Fruit fly (Drosophila melanogaster) whole organism, embryonic: ENCODE results near the gene Mks1.

Experiments used
- Bdp1 ChIP-seq: fragments of 200-800 bp; sonication (Bioruptor generic); optimal IDR thresholded peaks from 3 replicates; lab custom pipeline; 2016; ENCODE audit warnings: missing biosample characterization, missing genetic modification characterization
- CG10274 ChIP-seq: fragments of 200-800 bp; sonication (Bioruptor generic); optimal IDR thresholded peaks from 3 replicates; lab custom pipeline; 2017; ENCODE audit warnings: missing biosample characterization, mild to moderate bottlenecking, missing genetic modification characterization
- CG10431 ChIP-seq: fragments of 200-800 bp; sonication (Bioruptor generic); optimal IDR thresholded peaks from 3 replicates; lab custom pipeline; 2018; ENCODE audit warnings: missing biosample characterization, mild to moderate bottlenecking, missing genetic modification characterization
- CG12155 ChIP-seq: fragments of 200-800 bp; sonication (Bioruptor generic); optimal IDR thresholded peaks from 3 replicates; lab custom pipeline; 2016; ENCODE audit warnings: missing biosample characterization, missing genetic modification characterization
- CG12219 ChIP-seq: fragments of 200-800 bp; sonication (Bioruptor generic); optimal IDR thresholded peaks from 3 replicates; lab custom pipeline; 2018; ENCODE audit warnings: missing biosample characterization, mild to moderate bottlenecking, missing genetic modification characterization
- CG14441 ChIP-seq: fragments of 200-800 bp; sonication (Bioruptor generic); IDR thresholded peaks from 2 replicates; pipeline ENCODE4 v1.3.6; 2022; ENCODE audit warnings: missing biosample characterization, missing genetic modification characterization
- CG14710 ChIP-seq: fragments of 200-800 bp; sonication (Bioruptor generic); optimal IDR thresholded peaks from 3 replicates; lab custom pipeline; 2019; ENCODE audit warnings: missing biosample characterization, mild to moderate bottlenecking, missing genetic modification characterization, moderate library complexity
- CG17328 ChIP-seq: fragments of 200-800 bp; sonication (Bioruptor generic); IDR thresholded peaks from 2 replicates; pipeline ENCODE4 v1.3.6; 2022; ENCODE audit warnings: missing biosample characterization, missing genetic modification characterization
- CG17361 ChIP-seq: fragments of 200-800 bp; sonication (Bioruptor generic); IDR thresholded peaks from 3 replicates; pipeline ENCODE4 v1.3.6; 2022; ENCODE audit warnings: missing biosample characterization, missing genetic modification characterization
- CG17568 ChIP-seq: fragments of 200-800 bp; sonication (Bioruptor generic); optimal IDR thresholded peaks from 2 replicates; lab custom pipeline; 2018; ENCODE audit warnings: missing biosample characterization, mild to moderate bottlenecking, missing genetic modification characterization, moderate library complexity
- CG17802 ChIP-seq: fragments of 200-800 bp; sonication (Bioruptor generic); optimal IDR thresholded peaks from 2 replicates; lab custom pipeline; 2018; ENCODE audit warnings: missing biosample characterization, mild to moderate bottlenecking, missing genetic modification characterization, moderate library complexity
- CG2202 ChIP-seq: fragments of 200-800 bp; sonication (Bioruptor generic); optimal IDR thresholded peaks from 2 replicates; lab custom pipeline; 2018; ENCODE audit warnings: missing biosample characterization, mild to moderate bottlenecking, missing genetic modification characterization
- CG2875 ChIP-seq: fragments of 200-800 bp; sonication (Bioruptor generic); optimal IDR thresholded peaks from 2 replicates; lab custom pipeline; 2017; ENCODE audit warnings: missing biosample characterization, mild to moderate bottlenecking, missing genetic modification characterization, missing genetic modification reagents
- CG32767 ChIP-seq: fragments of 200-800 bp; sonication (Bioruptor generic); IDR thresholded peaks from 2 replicates; pipeline ENCODE4 v1.3.6; 2022; ENCODE audit warnings: missing biosample characterization, missing genetic modification characterization
- CG3407 ChIP-seq: fragments of 200-800 bp; sonication (Bioruptor generic); optimal IDR thresholded peaks from 2 replicates; lab custom pipeline; 2018; ENCODE audit warnings: missing biosample characterization, mild to moderate bottlenecking, missing genetic modification characterization
- CG6683 ChIP-seq: fragments of 200-800 bp; sonication (Bioruptor generic); optimal IDR thresholded peaks from 2 replicates; lab custom pipeline; 2017; ENCODE audit warnings: missing biosample characterization, mild to moderate bottlenecking, missing genetic modification characterization, missing genetic modification reagents
- CG6689 ChIP-seq: fragments of 200-800 bp; sonication (Bioruptor generic); IDR thresholded peaks from 2 replicates; pipeline ENCODE4 v1.3.6; 2022; ENCODE audit warnings: missing biosample characterization, missing genetic modification characterization
- CG7928 ChIP-seq: fragments of 200-800 bp; sonication (Bioruptor generic); optimal IDR thresholded peaks from 2 replicates; lab custom pipeline; 2017; ENCODE audit warnings: missing biosample characterization, mild to moderate bottlenecking, missing genetic modification characterization
- D ChIP-seq, 2 experiments: fragments of 200-800 bp in 1 of 2; fragments of >200 bp in 1 of 2; sonication (Bioruptor generic) in 1 of 2; optimal IDR thresholded peaks; 2 replicates in 1 of 2; 3 replicates in 1 of 2; lab custom pipeline; 2017; ENCODE audit warnings: mild to moderate bottlenecking in 1 of 2, missing biosample characterization in 1 of 2, missing genetic modification characterization in 1 of 2, missing genetic modification reagents in 1 of 2
- Dll ChIP-seq: fragments of 200-800 bp; sonication (Bioruptor generic); IDR thresholded peaks from 4 replicates; pipeline ENCODE4 v1.3.6; 2022; ENCODE audit warnings: missing biosample characterization, missing genetic modification characterization; ENCODE audit not compliant: partially characterized antibody
- HLH54F ChIP-seq: fragments of 200-800 bp; sonication (Bioruptor generic); optimal IDR thresholded peaks from 3 replicates; lab custom pipeline; 2016; ENCODE audit warnings: missing biosample characterization, missing genetic modification characterization
- HLHmδ ChIP-seq: fragments of 200-800 bp; sonication (Bioruptor generic); optimal IDR thresholded peaks from 2 replicates; lab custom pipeline; 2018; ENCODE audit warnings: missing biosample characterization, mild to moderate bottlenecking, missing genetic modification characterization, moderate library complexity
- Hr3 ChIP-seq: fragments of 200-800 bp; sonication (Bioruptor generic); optimal IDR thresholded peaks from 3 replicates; lab custom pipeline; 2016; ENCODE audit warnings: missing biosample characterization, missing genetic modification characterization
- Jarid2 ChIP-seq: fragments of 200-800 bp; sonication (Bioruptor generic); optimal IDR thresholded peaks from 3 replicates; lab custom pipeline; 2017; ENCODE audit warnings: mild to moderate bottlenecking, missing biosample characterization, missing genetic modification reagents, missing genetic modification characterization
- Lim3 ChIP-seq: fragments of 200-800 bp; sonication (Bioruptor generic); IDR thresholded peaks from 2 replicates; pipeline ENCODE4 v1.3.6; 2022; ENCODE audit warnings: missing biosample characterization, missing genetic modification characterization
- Nf-YC ChIP-seq: fragments of 200-800 bp; optimal IDR thresholded peaks from 3 replicates; lab custom pipeline; 2019; ENCODE audit warnings: missing biosample characterization, mild to moderate bottlenecking, missing genetic modification characterization, moderate library complexity
- Oli ChIP-seq: fragments of 200-800 bp; sonication (Bioruptor generic); optimal IDR thresholded peaks from 2 replicates; lab custom pipeline; 2018; ENCODE audit warnings: missing biosample characterization, mild to moderate bottlenecking, missing genetic modification characterization, moderate library complexity
- Ravus ChIP-seq: fragments of 200-800 bp; sonication (Bioruptor generic); IDR thresholded peaks from 2 replicates; pipeline ENCODE4 v1.3.6; 2022; ENCODE audit warnings: missing biosample characterization, missing genetic modification characterization
- Side ChIP-seq: fragments of 200-800 bp; sonication (Bioruptor generic); optimal IDR thresholded peaks from 2 replicates; lab custom pipeline; 2016; ENCODE audit warnings: missing biosample characterization, missing genetic modification characterization
- Six4 ChIP-seq: fragments of 200-800 bp; sonication (Bioruptor generic); optimal IDR thresholded peaks from 2 replicates; lab custom pipeline; 2016; ENCODE audit warnings: missing biosample characterization, missing genetic modification characterization
- Sox100B ChIP-seq: fragments of 200-800 bp; sonication (Bioruptor generic); optimal IDR thresholded peaks from 3 replicates; lab custom pipeline; 2018; ENCODE audit warnings: missing biosample characterization, mild to moderate bottlenecking, missing genetic modification characterization
- Sox102F ChIP-seq: fragments of 200-800 bp; sonication (Bioruptor generic); optimal IDR thresholded peaks from 2 replicates; lab custom pipeline; 2018; ENCODE audit warnings: missing biosample characterization, mild to moderate bottlenecking, missing genetic modification characterization, moderate library complexity
- abd-A ChIP-seq: fragments of 200-800 bp; sonication (Bioruptor generic); optimal IDR thresholded peaks from 3 replicates; lab custom pipeline; 2019; ENCODE audit warnings: missing biosample characterization, mild to moderate bottlenecking, missing genetic modification characterization, moderate library complexity
- bab2 ChIP-seq: fragments of 200-800 bp; sonication (Bioruptor generic); optimal IDR thresholded peaks from 2 replicates; lab custom pipeline; 2016; ENCODE audit warnings: missing biosample characterization, missing genetic modification characterization
- bsh ChIP-seq, 2 experiments: fragments of 200-800 bp; sonication (Bioruptor generic); optimal IDR thresholded peaks; 2 replicates each; lab custom pipeline; 2017 to 2018; ENCODE audit warnings: mild to moderate bottlenecking in 2 of 2, missing biosample characterization in 2 of 2, missing genetic modification characterization in 2 of 2, moderate library complexity in 1 of 2
- cato ChIP-seq: fragments of 200-800 bp; sonication (Bioruptor generic); optimal IDR thresholded peaks from 2 replicates; lab custom pipeline; 2016; ENCODE audit warnings: missing biosample characterization, missing genetic modification characterization, borderline replicate concordance
- dimm ChIP-seq: fragments of 200-800 bp; sonication (Bioruptor generic); IDR thresholded peaks from 2 replicates; pipeline ENCODE4 v1.3.6; 2022; ENCODE audit warnings: missing biosample characterization, missing genetic modification characterization
- emc ChIP-seq: fragments of 200-800 bp; sonication (Bioruptor generic); optimal IDR thresholded peaks from 2 replicates; lab custom pipeline; 2016; ENCODE audit warnings: missing biosample characterization, missing genetic modification characterization
- gsb ChIP-seq: fragments of 200-800 bp; sonication (Bioruptor generic); IDR thresholded peaks from 2 replicates; pipeline ENCODE4 v1.3.6; 2022; ENCODE audit warnings: missing biosample characterization, missing genetic modification characterization
- kah ChIP-seq: fragments of 200-800 bp; sonication (Bioruptor generic); optimal IDR thresholded peaks from 2 replicates; lab custom pipeline; 2018; ENCODE audit warnings: missing biosample characterization, mild to moderate bottlenecking, missing genetic modification characterization
- lilli ChIP-seq: fragments of 200-800 bp; sonication (Bioruptor generic); optimal IDR thresholded peaks from 3 replicates; lab custom pipeline; 2016; ENCODE audit warnings: missing biosample characterization, missing genetic modification characterization
- luna ChIP-seq: fragments of 200-800 bp; sonication (Bioruptor generic); optimal IDR thresholded peaks from 2 replicates; lab custom pipeline; 2016; ENCODE audit warnings: missing biosample characterization, missing genetic modification characterization
- psq ChIP-seq: fragments of 200-800 bp; sonication (Bioruptor generic); optimal IDR thresholded peaks from 2 replicates; lab custom pipeline; 2017; ENCODE audit warnings: missing biosample characterization, missing genetic modification characterization
- rib ChIP-seq: fragments of 200-800 bp; sonication (Bioruptor generic); IDR thresholded peaks from 2 replicates; pipeline ENCODE4 v1.3.6; 2022; ENCODE audit warnings: missing biosample characterization, missing genetic modification characterization
- salm ChIP-seq: fragments of 200-800 bp; sonication (Bioruptor generic); optimal IDR thresholded peaks from 2 replicates; lab custom pipeline; 2018; ENCODE audit warnings: missing biosample characterization, mild to moderate bottlenecking, missing genetic modification characterization
- slou ChIP-seq: fragments of 200-800 bp; sonication (Bioruptor generic); optimal IDR thresholded peaks from 3 replicates; lab custom pipeline; 2016; ENCODE audit warnings: missing biosample characterization, missing genetic modification characterization
- tll ChIP-seq, 2 experiments: fragments of 200-800 bp in 1 of 2; fragments of >200 bp in 1 of 2; sonication (Bioruptor generic) in 1 of 2; optimal IDR thresholded peaks; 2 replicates each; lab custom pipeline; 2017 to 2019; ENCODE audit warnings: missing biosample characterization in 2 of 2, missing genetic modification characterization in 2 of 2, mild to moderate bottlenecking in 1 of 2, moderate library complexity in 1 of 2
- tna ChIP-seq: fragments of 200-800 bp; sonication (Bioruptor generic); IDR thresholded peaks from 2 replicates; pipeline ENCODE4 v1.3.6; 2022; ENCODE audit warnings: missing biosample characterization, missing genetic modification characterization; ENCODE audit not compliant: partially characterized antibody
- vfl ChIP-seq: fragments of 200-800 bp; sonication (Bioruptor generic); optimal IDR thresholded peaks from 2 replicates; lab custom pipeline; 2016; ENCODE audit warnings: missing biosample characterization, missing genetic modification characterization
- z ChIP-seq: fragments of 200-800 bp; sonication (Bioruptor generic); IDR thresholded peaks from 3 replicates; pipeline ENCODE4 v1.3.6; 2022; ENCODE audit warnings: missing biosample characterization, missing genetic modification characterization

The Mks1 gene

DNA sequence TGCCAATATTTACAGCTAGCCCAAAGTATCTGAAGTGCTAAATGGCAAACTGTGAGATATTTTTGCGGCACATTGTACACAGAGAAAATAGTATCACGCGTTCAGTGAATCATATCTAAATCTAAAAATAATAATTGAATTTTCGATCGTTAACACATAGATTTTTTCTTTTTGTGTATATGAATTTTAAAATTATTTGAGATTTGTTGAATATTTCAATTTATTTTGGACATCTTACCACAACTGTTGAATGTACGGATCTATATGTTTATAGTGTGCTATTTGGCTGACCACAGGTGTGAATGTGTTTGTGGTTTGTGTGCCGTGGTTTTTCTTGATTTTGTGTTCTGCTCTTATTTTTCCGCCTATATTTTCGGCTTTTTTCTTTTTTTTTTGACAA, 26.6 kb downstream of the Mks1 start (continued):
- TF ChIP-seq Side, result no peak
- TF ChIP-seq HLHmδ (GFP tag; lab: Kevin White, UChicago), result no peak
- peak; percentile 63 for TF ChIP-seq Sox102F (GFP tag; lab: Kevin White, UChicago)
- TF ChIP-seq HLH54F (GFP tag; lab: Kevin White, UChicago), result peak; percentile 43
- TF ChIP-seq Ravus (GFP tag; lab: Robert Waterston, UW), result 0 out of 2 replicates have a peak, but pooled peaks have one; percentile 4
- TF ChIP-seq tll (GFP tag; optimal IDR thresholded peaks at IDR 0.05; lab: Kevin White, UChicago), result no peak
- peak; percentile 39 for TF ChIP-seq CG10274 (GFP tag; lab: Kevin White, UChicago)
- TF ChIP-seq kah (GFP tag; lab: Kevin White, UChicago), result no peak
- TF ChIP-seq CG2875 (GFP tag; lab: Kevin White, UChicago), result no peak
- no peak for TF ChIP-seq Bdp1 (GFP tag; lab: Kevin White, UChicago)
- TF ChIP-seq CG32767 (GFP tag; lab: Robert Waterston, UW), result peak; percentile 34; the same call in 1 of the 2 replicates
- peak; percentile 69 for TF ChIP-seq CG14441 (GFP tag; lab: Robert Waterston, UW)
- TF ChIP-seq CG6683 (GFP tag; lab: Kevin White, UChicago), result peak; percentile 1
- peak; percentile 73 for TF ChIP-seq CG17361
- TF ChIP-seq emc, result no peak
- TF ChIP-seq Oli (tag; lab: Kevin White, UChicago), result peak; percentile 68
- peak; percentile 38 for TF ChIP-seq bab2 (GFP tag; lab: Kevin White, UChicago)
- TF ChIP-seq psq (GFP tag; lab: Kevin White, UChicago), result peak; percentile 3
- TF ChIP-seq CG17802, result no peak
- no peak for TF ChIP-seq D (optimal IDR thresholded peaks at IDR 0.05; lab: Kevin White, UChicago)
- peak; percentile 16 for TF ChIP-seq D (GFP tag; optimal IDR thresholded peaks at IDR 0.05; lab: Kevin White, UChicago)
- no peak for TF ChIP-seq vfl
- peak in 1 of 2 experiments; percentile 60 for TF ChIP-seq bsh (GFP tag; optimal IDR thresholded peaks at IDR 0.05; lab: Kevin White, UChicago)
- TF ChIP-seq CG10431, result no peak
- TF ChIP-seq salm (tag; lab: Kevin White, UChicago), result no peak
- no peak for TF ChIP-seq luna (GFP tag; lab: Kevin White, UChicago)
- TF ChIP-seq CG14710 (tag; lab: Kevin White, UChicago), result peak; percentile 16
- no peak for TF ChIP-seq z (GFP tag; lab: Robert Waterston, UW)
- 0 out of 2 replicates have a peak, but pooled peaks have one; percentile 28 for TF ChIP-seq rib
- peak; percentile 67 for TF ChIP-seq lilli (GFP tag; lab: Kevin White, UChicago)
- TF ChIP-seq Lim3 (GFP tag; lab: Robert Waterston, UW), result no peak
- no peak for TF ChIP-seq CG3407 (GFP tag; lab: Kevin White, UChicago)
- no peak for TF ChIP-seq slou (GFP tag; lab: Kevin White, UChicago)
- TF ChIP-seq cato (GFP tag; lab: Kevin White, UChicago), result no peak
- TF ChIP-seq gsb (GFP tag; lab: Robert Waterston, UW), result 0 out of 2 replicates have a peak, but pooled peaks have one; percentile 13
- peak; percentile 67 for TF ChIP-seq CG12155 (GFP tag; lab: Kevin White, UChicago)
- no peak for TF ChIP-seq Dll
- TF ChIP-seq CG12219 (GFP tag; lab: Kevin White, UChicago), result no peak
- no peak for TF ChIP-seq Jarid2 (GFP tag; lab: Kevin White, UChicago)
- TF ChIP-seq CG7928 (GFP tag; lab: Kevin White, UChicago), result peak; percentile 22
- TF ChIP-seq dimm (GFP tag; lab: Robert Waterston, UW), result no peak
- TF ChIP-seq CG17568 (GFP tag; lab: Kevin White, UChicago), result no peak
- TF ChIP-seq Hr3 (GFP tag; lab: Kevin White, UChicago), result peak; percentile 40
- TF ChIP-seq abd-A (tag; lab: Kevin White, UChicago), result no peak
- no peak for TF ChIP-seq CG17328 (GFP tag; lab: Robert Waterston, UW)
- TF ChIP-seq Six4 (GFP tag; lab: Kevin White, UChicago), result peak; percentile 50
- TF ChIP-seq Sox100B, result peak; percentile 38
- no peak for TF ChIP-seq CG2202 (tag; lab: Kevin White, UChicago)
- no peak for TF ChIP-seq Nf-YC (tag; lab: Kevin White, UChicago)
- no peak for TF ChIP-seq tna (GFP tag; lab: Robert Waterston, UW)
- peak; percentile 12; the same call in 1 of the 2 replicates for TF ChIP-seq CG6689
